Worm (Caenorhabditis elegans) whole organism, late embryonic: ENCODE measurements around the gene jip-1.

Source experiments
- C38D4.7 ChIP-seq: fragments of 200-800 bp; sonication (Bioruptor generic); optimal IDR thresholded peaks from 2 replicates; lab custom pipeline; 2018; ENCODE audit warnings: mild to moderate bottlenecking, missing genetic modification characterization, moderate library complexity, missing compliant biosample characterization
- K02D7.2 ChIP-seq: sonication (generic microtip); optimal IDR thresholded peaks from 2 replicates; lab custom pipeline; 2017; ENCODE audit warnings: mild to moderate bottlenecking, missing genetic modification characterization, missing compliant biosample characterization
- K09A11.1 ChIP-seq: sonication (generic microtip); optimal IDR thresholded peaks from 2 replicates; lab custom pipeline; 2017; ENCODE audit warnings: antibody characterized with exemption, mild to moderate bottlenecking, missing genetic modification characterization, missing compliant biosample characterization; ENCODE audit not compliant: insufficient read depth
- T23F11.4 ChIP-seq: fragments of 200-800 bp; sonication (Bioruptor generic); optimal IDR thresholded peaks from 2 replicates; lab custom pipeline; 2018; ENCODE audit warnings: mild to moderate bottlenecking, missing genetic modification characterization, missing compliant biosample characterization
- Y22D7AL.16 ChIP-seq: sonication (generic microtip); optimal IDR thresholded peaks from 2 replicates; lab custom pipeline; 2016; ENCODE audit warnings: missing genetic modification characterization, missing compliant biosample characterization
- ahr-1 ChIP-seq: sonication (generic microtip); optimal IDR thresholded peaks from 2 replicates; lab custom pipeline; 2016; ENCODE audit warnings: missing genetic modification characterization, missing compliant biosample characterization
- ceh-14 ChIP-seq: sonication (generic microtip); optimal IDR thresholded peaks from 2 replicates; lab custom pipeline; 2016; ENCODE audit warnings: missing genotype, missing genetic modification characterization, missing compliant biosample characterization
- ceh-18 ChIP-seq: sonication (generic microtip); optimal IDR thresholded peaks from 2 replicates; lab custom pipeline; 2016; ENCODE audit warnings: missing genetic modification characterization, missing compliant biosample characterization
- ceh-19 ChIP-seq: fragments of 200-800 bp; sonication (Bioruptor generic); optimal IDR thresholded peaks from 2 replicates; lab custom pipeline; 2018; ENCODE audit warnings: mild to moderate bottlenecking, missing genetic modification characterization, missing compliant biosample characterization
- ceh-2 ChIP-seq: sonication (generic microtip); optimal IDR thresholded peaks from 2 replicates; lab custom pipeline; 2016; ENCODE audit warnings: missing genotype, missing genetic modification characterization, missing compliant biosample characterization
- ceh-31 ChIP-seq: sonication (generic microtip); optimal IDR thresholded peaks from 2 replicates; lab custom pipeline; 2016; ENCODE audit warnings: missing genetic modification characterization, missing compliant biosample characterization
- ceh-34 ChIP-seq: sonication (generic microtip); optimal IDR thresholded peaks from 2 replicates; lab custom pipeline; 2016; ENCODE audit warnings: mild to moderate bottlenecking, missing genetic modification characterization, missing compliant biosample characterization
- ceh-48 ChIP-seq: sonication (generic microtip); optimal IDR thresholded peaks from 2 replicates; lab custom pipeline; 2016; ENCODE audit warnings: missing genetic modification characterization, inconsistent platforms, missing compliant biosample characterization
- dve-1 ChIP-seq: sonication (generic microtip); optimal IDR thresholded peaks from 2 replicates; lab custom pipeline; 2017; ENCODE audit warnings: antibody characterized with exemption, mild to moderate bottlenecking, missing genetic modification characterization, missing compliant biosample characterization
- elt-2 ChIP-seq: sonication (generic microtip); optimal IDR thresholded peaks from 2 replicates; lab custom pipeline; 2016; ENCODE audit warnings: missing genetic modification reagents, missing genetic modification characterization, missing compliant biosample characterization
- ets-4 ChIP-seq: sonication (generic microtip); optimal IDR thresholded peaks from 2 replicates; lab custom pipeline; 2016; ENCODE audit warnings: missing genetic modification characterization, missing compliant biosample characterization
- fkh-10 ChIP-seq: fragments of 150-350 bp; optimal IDR thresholded peaks from 2 replicates; lab custom pipeline; 2014; ENCODE audit warnings: missing biosample characterization, missing genetic modification reagents, missing genetic modification characterization
- fkh-6 ChIP-seq: sonication (generic microtip); optimal IDR thresholded peaks from 2 replicates; lab custom pipeline; 2016; ENCODE audit warnings: missing genetic modification characterization, missing compliant biosample characterization
- gmeb-2 ChIP-seq: sonication (generic microtip); optimal IDR thresholded peaks from 2 replicates; lab custom pipeline; 2016; ENCODE audit warnings: missing genetic modification characterization, inconsistent platforms, missing compliant biosample characterization
- hlh-13 ChIP-seq: fragments of 200-800 bp; sonication (Bioruptor generic); optimal IDR thresholded peaks from 2 replicates; lab custom pipeline; 2018; ENCODE audit warnings: mild to moderate bottlenecking, missing genetic modification characterization, missing compliant biosample characterization
- hlh-30 ChIP-seq: sonication (generic microtip); optimal IDR thresholded peaks from 2 replicates; lab custom pipeline; 2017; ENCODE audit warnings: antibody characterized with exemption, missing genetic modification characterization, missing compliant biosample characterization; ENCODE audit not compliant: insufficient read depth
- hlh-8 ChIP-seq: sonication (generic microtip); optimal IDR thresholded peaks from 2 replicates; lab custom pipeline; 2016; ENCODE audit warnings: missing genotype, missing genetic modification characterization, missing compliant biosample characterization
- lim-6 ChIP-seq: sonication (generic microtip); optimal IDR thresholded peaks from 2 replicates; lab custom pipeline; 2016; ENCODE audit warnings: missing genetic modification characterization, missing compliant biosample characterization
- lin-11 ChIP-seq: fragments of 200-800 bp; sonication (Bioruptor generic); optimal IDR thresholded peaks from 2 replicates; lab custom pipeline; 2018; ENCODE audit warnings: mild to moderate bottlenecking, missing genetic modification characterization, missing compliant biosample characterization
- madf-2 ChIP-seq: sonication (generic microtip); optimal IDR thresholded peaks from 2 replicates; lab custom pipeline; 2017; ENCODE audit warnings: missing genetic modification characterization, missing compliant biosample characterization
- mec-3 ChIP-seq: sonication (generic microtip); optimal IDR thresholded peaks from 2 replicates; lab custom pipeline; 2016; ENCODE audit warnings: borderline replicate concordance, missing genetic modification characterization, missing compliant biosample characterization
- nhr-11 ChIP-seq: fragments of 150-350 bp; optimal IDR thresholded peaks from 2 replicates; lab custom pipeline; 2014; ENCODE audit warnings: missing biosample characterization, missing genetic modification characterization
- odd-2 ChIP-seq: sonication (generic microtip); optimal IDR thresholded peaks from 2 replicates; lab custom pipeline; 2017; ENCODE audit warnings: antibody characterized with exemption, mild to moderate bottlenecking, missing genetic modification characterization, missing compliant biosample characterization
- pqm-1 ChIP-seq: sonication (generic microtip); optimal IDR thresholded peaks from 2 replicates; lab custom pipeline; 2016; ENCODE audit warnings: missing genetic modification characterization, missing compliant biosample characterization
- pros-1 ChIP-seq: fragments of 150-350 bp; optimal IDR thresholded peaks from 2 replicates; lab custom pipeline; 2014; ENCODE audit warnings: missing biosample characterization, missing genetic modification reagents, missing genetic modification characterization
- ref-2 ChIP-seq: sonication (generic microtip); optimal IDR thresholded peaks from 2 replicates; lab custom pipeline; 2016; ENCODE audit warnings: missing genetic modification characterization, missing compliant biosample characterization
- sdc-2 ChIP-seq: sonication (generic microtip); optimal IDR thresholded peaks from 2 replicates; lab custom pipeline; 2016; ENCODE audit warnings: missing genotype, missing genetic modification characterization, missing compliant biosample characterization
- syd-9 ChIP-seq: sonication (generic microtip); optimal IDR thresholded peaks from 2 replicates; lab custom pipeline; 2016; ENCODE audit warnings: mild to moderate bottlenecking, missing genetic modification characterization, moderate library complexity, missing compliant biosample characterization
- tbx-2 ChIP-seq: sonication (generic microtip); optimal IDR thresholded peaks from 2 replicates; lab custom pipeline; 2016; ENCODE audit warnings: missing genetic modification characterization, missing compliant biosample characterization
- tbx-7 ChIP-seq: sonication (generic microtip); optimal IDR thresholded peaks from 2 replicates; lab custom pipeline; 2016; ENCODE audit warnings: missing genotype, missing genetic modification characterization, missing compliant biosample characterization
- ttx-3 ChIP-seq: sonication (generic microtip); optimal IDR thresholded peaks from 2 replicates; lab custom pipeline; 2016; ENCODE audit warnings: missing genetic modification reagents, missing genetic modification characterization, missing compliant biosample characterization
- unc-3 ChIP-seq, 2 experiments: fragments of 200-800 bp in 1 of 2; sonication (Bioruptor generic) in 1 of 2; sonication (generic microtip) in 1 of 2; conservative IDR thresholded peaks in 1 of 2; optimal IDR thresholded peaks in 1 of 2; 2 replicates each; pipeline versions ENCODE4 v1.3.6 to Lab custom; 2016 to 2022; ENCODE audit warnings: missing compliant biosample characterization in 2 of 2, missing genetic modification characterization in 2 of 2, missing genetic modification reagents in 1 of 2
- unc-42 ChIP-seq: sonication (generic microtip); optimal IDR thresholded peaks from 2 replicates; lab custom pipeline; 2016; ENCODE audit warnings: missing genotype, missing genetic modification characterization, missing compliant biosample characterization
- unc-86 ChIP-seq: sonication (generic microtip); optimal IDR thresholded peaks from 2 replicates; lab custom pipeline; 2016; ENCODE audit warnings: missing genetic modification characterization, missing compliant biosample characterization
- zip-5 ChIP-seq: sonication (generic microtip); optimal IDR thresholded peaks from 2 replicates; lab custom pipeline; 2016; ENCODE audit warnings: missing genetic modification characterization, missing compliant biosample characterization
- ztf-16 ChIP-seq: sonication (generic microtip); optimal IDR thresholded peaks from 2 replicates; lab custom pipeline; 2017; ENCODE audit warnings: missing genetic modification characterization, missing compliant biosample characterization

The jip-1 gene

DNA sequence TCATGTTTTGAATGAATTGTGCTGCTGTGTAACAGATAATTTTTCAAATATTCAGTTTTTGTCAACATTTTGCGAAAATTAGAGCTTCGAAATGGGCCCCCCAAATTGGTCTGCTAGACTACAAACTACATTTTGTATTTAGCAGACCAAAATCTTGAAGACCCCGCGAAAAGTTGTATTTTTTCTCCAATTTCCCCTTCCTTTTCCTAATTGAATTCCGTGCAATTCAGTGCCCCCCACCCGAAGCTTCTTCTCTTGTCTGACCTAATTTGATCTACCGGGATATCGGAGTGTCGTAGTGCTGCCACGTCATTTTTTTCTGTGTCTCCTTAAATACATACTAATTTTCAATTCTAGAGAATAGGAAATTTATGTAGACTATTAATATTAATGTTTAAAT lies 2.8 kb upstream of the jip-1 start:
- TF ChIP-seq unc-42 (peak; percentile 72), C38D4.7 (no peak)

DNA sequence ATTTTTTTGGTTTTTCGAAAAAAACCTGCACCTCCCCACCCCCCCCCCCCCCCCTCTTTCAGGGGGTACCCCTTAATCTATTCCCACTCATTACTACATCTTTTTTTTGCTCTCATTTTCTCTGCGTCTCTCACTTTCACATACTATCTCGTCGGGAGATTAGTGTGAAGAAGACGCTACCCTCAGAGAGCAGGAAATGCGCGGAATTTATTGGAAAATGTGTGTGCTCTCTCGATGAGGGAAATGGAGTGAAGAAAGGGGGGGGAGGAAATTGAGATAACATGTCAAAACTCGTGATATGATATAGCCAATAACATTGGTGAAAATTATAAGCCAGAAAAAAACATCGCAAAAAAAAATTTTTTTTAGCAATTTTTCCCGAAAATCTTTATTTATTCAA lies 1.2 kb upstream of the jip-1 start:
- TF ChIP-seq K09A11.1 (no peak), ceh-31 (no peak), Y22D7AL.16 (tag; lab: Kevin White, UChicago) (no peak), unc-3 (GFP tag; conservative IDR thresholded peaks at IDR 0.05; lab: Robert Waterston, UW) (no peak), unc-3 (tag; optimal IDR thresholded peaks at IDR 0.05; lab: Kevin White, UChicago) (no peak), mec-3 (tag; lab: Kevin White, UChicago) (no peak), madf-2 (no peak), fkh-10 (GFP tag; lab: Kevin White, UChicago) (no peak), K02D7.2 (tag; lab: Kevin White, UChicago) (no peak), pros-1 (tag; lab: Kevin White, UChicago) (no peak), ceh-34 (no peak), tbx-2 (tag; lab: Kevin White, UChicago) (no peak), elt-2 (no peak)
- TF ChIP-seq, all 69 proteins: peak for 0

DNA sequence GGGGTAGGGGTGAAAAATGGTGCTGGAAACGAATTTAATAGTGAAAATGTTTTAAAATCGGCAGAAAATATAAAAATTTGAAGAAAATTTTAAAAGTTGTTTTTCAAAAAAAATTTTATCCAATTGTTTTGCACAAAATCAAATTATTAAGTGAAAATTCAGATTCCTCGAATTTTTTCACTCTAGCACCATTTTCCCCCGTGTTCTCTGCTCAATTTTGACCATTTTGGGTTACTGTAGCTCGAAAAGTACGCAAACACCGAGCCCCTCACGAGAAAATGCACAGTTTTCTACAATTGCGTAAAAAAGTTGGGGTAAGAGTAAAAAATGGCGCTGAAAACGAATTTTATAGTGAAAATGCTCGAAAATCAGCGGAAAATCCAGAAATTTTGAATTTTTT lies 3.1 kb downstream of the jip-1 start:
- TF ChIP-seq pqm-1 = no peak
- no peak for TF ChIP-seq fkh-10 (GFP tag; lab: Kevin White, UChicago)
- no peak for TF ChIP-seq ceh-19
- TF ChIP-seq lim-6 = no peak
- no peak for TF ChIP-seq fkh-6
- no peak for TF ChIP-seq ceh-18 (tag; lab: Kevin White, UChicago)
- no peak for TF ChIP-seq sdc-2 (tag; lab: Kevin White, UChicago)
- no peak for TF ChIP-seq nhr-11 (tag; lab: Kevin White, UChicago)
- TF ChIP-seq unc-86 (tag; lab: Kevin White, UChicago) = no peak
- TF ChIP-seq ets-4 (tag; lab: Kevin White, UChicago) = no peak
- no peak for TF ChIP-seq odd-2 (tag; lab: Kevin White, UChicago)
- TF ChIP-seq hlh-30 = no peak
- TF ChIP-seq elt-2 = no peak
- no peak for TF ChIP-seq tbx-7 (tag; lab: Kevin White, UChicago)
- TF ChIP-seq ztf-16 (tag; lab: Kevin White, UChicago) = no peak
- no peak for TF ChIP-seq ceh-31
- TF ChIP-seq, all 69 proteins: peak for 0

DNA sequence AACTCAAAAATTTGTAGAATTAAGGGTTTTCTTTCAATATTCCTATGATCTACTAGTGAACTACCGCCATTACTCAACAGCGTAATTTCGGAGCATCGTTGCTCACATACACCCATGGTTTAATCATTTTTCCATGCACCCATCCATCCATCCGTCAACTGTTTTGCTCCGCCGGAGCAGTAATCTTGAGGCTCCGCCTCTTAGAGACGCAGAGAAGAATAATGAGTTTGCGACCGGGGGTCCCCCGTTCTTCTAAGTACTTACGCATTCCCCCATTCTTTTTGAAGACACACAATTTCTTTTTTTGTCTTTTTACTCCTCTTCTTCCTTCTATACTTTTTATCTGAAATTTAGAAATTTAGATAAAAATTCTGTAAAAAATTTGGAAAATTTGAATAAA lies 11.4 kb downstream of the jip-1 start:
- TF ChIP-seq fkh-6 (no peak), ceh-14 (tag; lab: Kevin White, UChicago) (peak; percentile 38)

ce11 chrII:1340049-1340448 lies 13.3 kb downstream of the jip-1 start:
- TF ChIP-seq syd-9 = no peak
- no peak for TF ChIP-seq sdc-2 (tag; lab: Kevin White, UChicago)
- no peak for TF ChIP-seq ceh-34
- no peak for TF ChIP-seq T23F11.4 (GFP tag; lab: Kevin White, UChicago)
- TF ChIP-seq hlh-8 = no peak
- no peak for TF ChIP-seq pqm-1
- no peak for TF ChIP-seq ahr-1
- TF ChIP-seq ttx-3 (tag; lab: Kevin White, UChicago) = no peak
- TF ChIP-seq dve-1 = no peak
- no peak for TF ChIP-seq ceh-2 (tag; lab: Kevin White, UChicago)
- TF ChIP-seq zip-5 (tag; lab: Kevin White, UChicago) = no peak
- TF ChIP-seq ceh-48 (tag; lab: Kevin White, UChicago) = no peak
- no peak for TF ChIP-seq gmeb-2 (tag; lab: Kevin White, UChicago)
- TF ChIP-seq fkh-6 = no peak
- no peak for TF ChIP-seq ref-2
- no peak for TF ChIP-seq tbx-2 (tag; lab: Kevin White, UChicago)
- TF ChIP-seq hlh-30 = no peak
- TF ChIP-seq lin-11 (tag; lab: Kevin White, UChicago) = no peak
- no peak for TF ChIP-seq hlh-13 (GFP tag; lab: Kevin White, UChicago)
